Fruit fly (Drosophila melanogaster) whole organism, embryonic: ENCODE measurements around the gene Rad1.

Experiments used
- ATbp ChIP-seq: fragments of 200-800 bp; sonication (Bioruptor generic); optimal IDR thresholded peaks from 2 replicates; lab custom pipeline; 2017; ENCODE audit warnings: missing biosample characterization, mild to moderate bottlenecking, missing genetic modification characterization, missing genetic modification reagents
- Asciz ChIP-seq: fragments of 200-800 bp; sonication (Bioruptor generic); optimal IDR thresholded peaks from 2 replicates; lab custom pipeline; 2017; ENCODE audit warnings: missing biosample characterization, mild to moderate bottlenecking, missing genetic modification characterization, missing genetic modification reagents
- CG10267 ChIP-seq: fragments of 200-800 bp; sonication (Bioruptor generic); optimal IDR thresholded peaks from 2 replicates; lab custom pipeline; 2018; ENCODE audit warnings: missing biosample characterization, mild to moderate bottlenecking, missing genetic modification characterization, moderate library complexity
- CG10321 ChIP-seq: fragments of 200-800 bp; sonication (Bioruptor generic); IDR thresholded peaks from 2 replicates; pipeline ENCODE4 v1.3.6; 2022; ENCODE audit warnings: missing biosample characterization, missing genetic modification characterization
- CG10366 ChIP-seq: fragments of 200-800 bp; sonication (Bioruptor generic); IDR thresholded peaks from 2 replicates; pipeline ENCODE4 v1.3.6; 2022; ENCODE audit warnings: missing biosample characterization, missing genetic modification characterization
- CG12104 ChIP-seq: fragments of 200-800 bp; sonication (Bioruptor generic); optimal IDR thresholded peaks from 3 replicates; lab custom pipeline; 2016; ENCODE audit warnings: missing biosample characterization, missing genetic modification characterization
- CG12219 ChIP-seq: fragments of 200-800 bp; sonication (Bioruptor generic); optimal IDR thresholded peaks from 3 replicates; lab custom pipeline; 2018; ENCODE audit warnings: missing biosample characterization, mild to moderate bottlenecking, missing genetic modification characterization
- CG16813 ChIP-seq: fragments of 200-800 bp; sonication (Bioruptor generic); IDR thresholded peaks from 3 replicates; pipeline ENCODE4 v1.3.6; 2022; ENCODE audit warnings: missing biosample characterization, missing genetic modification characterization; ENCODE audit not compliant: partially characterized antibody
- CG17612 ChIP-seq: fragments of 200-800 bp; sonication (Bioruptor generic); IDR thresholded peaks from 2 replicates; pipeline ENCODE4 v1.3.6; 2022; ENCODE audit warnings: missing biosample characterization, missing genetic modification characterization
- CG30020 ChIP-seq: fragments of 200-800 bp; optimal IDR thresholded peaks from 2 replicates; lab custom pipeline; 2019; ENCODE audit warnings: missing biosample characterization, mild to moderate bottlenecking, missing genetic modification characterization, moderate library complexity
- CG31365 ChIP-seq: fragments of 200-800 bp; sonication (Bioruptor generic); optimal IDR thresholded peaks from 2 replicates; lab custom pipeline; 2018; ENCODE audit warnings: missing biosample characterization, mild to moderate bottlenecking, missing genetic modification characterization
- CG32532 ChIP-seq: fragments of 200-800 bp; sonication (Bioruptor generic); IDR thresholded peaks from 2 replicates; pipeline ENCODE4 v1.3.6; 2022; ENCODE audit warnings: missing biosample characterization, missing genetic modification characterization
- CG3281 ChIP-seq: fragments of 200-800 bp; sonication (Bioruptor generic); optimal IDR thresholded peaks from 3 replicates; lab custom pipeline; 2017; ENCODE audit warnings: missing biosample characterization, mild to moderate bottlenecking, missing genetic modification characterization
- CG4282 ChIP-seq: fragments of 200-800 bp; sonication (Bioruptor generic); optimal IDR thresholded peaks from 2 replicates; lab custom pipeline; 2016; ENCODE audit warnings: missing biosample characterization, missing genetic modification characterization
- CG43689 ChIP-seq: fragments of 200-800 bp; sonication (Bioruptor generic); IDR thresholded peaks from 2 replicates; pipeline ENCODE4 v1.3.6; 2022; ENCODE audit warnings: missing biosample characterization, missing genetic modification characterization
- CG6175 ChIP-seq: fragments of 200-800 bp; sonication (Bioruptor generic); IDR thresholded peaks from 3 replicates; pipeline ENCODE4 v1.3.6; 2022; ENCODE audit warnings: missing biosample characterization, missing genetic modification characterization
- CG6272 ChIP-seq: fragments of 200-800 bp; sonication (Bioruptor generic); IDR thresholded peaks from 2 replicates; pipeline ENCODE4 v1.3.6; 2022; ENCODE audit warnings: missing biosample characterization, missing genetic modification characterization
- CG7372 ChIP-seq: fragments of 200-800 bp; sonication (Bioruptor generic); IDR thresholded peaks from 2 replicates; pipeline ENCODE4 v1.3.6; 2022; ENCODE audit warnings: missing biosample characterization, missing genetic modification characterization
- CG7556 ChIP-seq: fragments of 200-800 bp; sonication (Bioruptor generic); optimal IDR thresholded peaks from 2 replicates; lab custom pipeline; 2017; ENCODE audit warnings: missing biosample characterization, mild to moderate bottlenecking, missing genetic modification characterization
- CG8765 ChIP-seq: fragments of 200-800 bp; sonication (Bioruptor generic); IDR thresholded peaks from 2 replicates; pipeline ENCODE4 v1.3.6; 2022; ENCODE audit warnings: missing biosample characterization, missing genetic modification characterization
- Fer3 ChIP-seq: fragments of 200-800 bp; sonication (Bioruptor generic); optimal IDR thresholded peaks from 2 replicates; lab custom pipeline; 2018; ENCODE audit warnings: missing biosample characterization, mild to moderate bottlenecking, missing genetic modification characterization, moderate library complexity
- HLH4C ChIP-seq: fragments of 200-800 bp; sonication (Bioruptor generic); IDR thresholded peaks from 3 replicates; pipeline ENCODE4 v1.3.6; 2022; ENCODE audit warnings: missing biosample characterization, missing genetic modification characterization; ENCODE audit not compliant: partially characterized antibody
- Hr78 ChIP-seq, 2 experiments: fragments of 200-800 bp in 1 of 2; fragments of >200 bp in 1 of 2; sonication (Bioruptor generic) in 1 of 2; optimal IDR thresholded peaks; 2 replicates each; lab custom pipeline; 2017 to 2019; ENCODE audit warnings: missing biosample characterization in 2 of 2, missing genetic modification characterization in 2 of 2, mild to moderate bottlenecking in 1 of 2, moderate library complexity in 1 of 2
- NFAT ChIP-seq: fragments of 200-800 bp; sonication (Bioruptor generic); IDR thresholded peaks from 2 replicates; pipeline ENCODE4 v1.3.6; 2022; ENCODE audit warnings: missing biosample characterization, missing genetic modification characterization
- Side ChIP-seq: fragments of 200-800 bp; sonication (Bioruptor generic); optimal IDR thresholded peaks from 2 replicates; lab custom pipeline; 2016; ENCODE audit warnings: missing biosample characterization, missing genetic modification characterization
- Sry-δ ChIP-seq: fragments of 200-800 bp; sonication (Bioruptor generic); optimal IDR thresholded peaks from 2 replicates; lab custom pipeline; 2016; ENCODE audit warnings: missing biosample characterization, missing genetic modification characterization
- Xbp1 ChIP-seq: fragments of 200-800 bp; sonication (Bioruptor generic); optimal IDR thresholded peaks from 3 replicates; lab custom pipeline; 2016; ENCODE audit warnings: missing biosample characterization, mild to moderate bottlenecking, missing genetic modification characterization
- al ChIP-seq: fragments of 200-800 bp; sonication (Bioruptor generic); IDR thresholded peaks from 2 replicates; pipeline ENCODE4 v1.3.6; 2022; ENCODE audit warnings: missing biosample characterization, missing genetic modification characterization
- ato ChIP-seq: fragments of 200-800 bp; sonication (Bioruptor generic); IDR thresholded peaks from 2 replicates; pipeline ENCODE4 v1.3.6; 2022; ENCODE audit warnings: missing biosample characterization, missing genetic modification characterization; ENCODE audit not compliant: partially characterized antibody
- br ChIP-seq: fragments of >200 bp; optimal IDR thresholded peaks from 2 replicates; lab custom pipeline; 2017
- cas ChIP-seq: fragments of 200-800 bp; sonication (Bioruptor generic); IDR thresholded peaks from 2 replicates; pipeline ENCODE4 v1.3.6; 2022; ENCODE audit warnings: missing biosample characterization, missing genetic modification characterization
- cg ChIP-seq: fragments of 200-800 bp; sonication (Bioruptor generic); optimal IDR thresholded peaks from 3 replicates; lab custom pipeline; 2019; ENCODE audit warnings: missing biosample characterization, mild to moderate bottlenecking, missing genetic modification characterization, moderate library complexity
- chinmo ChIP-seq: fragments of 200-800 bp; sonication (Bioruptor generic); IDR thresholded peaks from 4 replicates; pipeline ENCODE4 v1.3.6; 2022; ENCODE audit warnings: missing biosample characterization, missing genetic modification characterization; ENCODE audit not compliant: partially characterized antibody
- crc ChIP-seq: fragments of 200-800 bp; sonication (Bioruptor generic); optimal IDR thresholded peaks from 2 replicates; lab custom pipeline; 2016; ENCODE audit warnings: missing biosample characterization, missing genetic modification characterization
- ewg ChIP-seq: fragments of 200-800 bp; sonication (Bioruptor generic); optimal IDR thresholded peaks from 3 replicates; lab custom pipeline; 2017; ENCODE audit warnings: mild to moderate bottlenecking, missing biosample characterization, missing genetic modification reagents, missing genetic modification characterization
- fd102C ChIP-seq: fragments of 200-800 bp; sonication (Bioruptor generic); optimal IDR thresholded peaks from 2 replicates; lab custom pipeline; 2018; ENCODE audit warnings: missing biosample characterization, mild to moderate bottlenecking, missing genetic modification characterization, moderate library complexity
- gem ChIP-seq: fragments of 200-800 bp; sonication (Bioruptor generic); optimal IDR thresholded peaks from 2 replicates; lab custom pipeline; 2019; ENCODE audit warnings: missing biosample characterization, mild to moderate bottlenecking, missing genetic modification characterization, moderate library complexity
- hb ChIP-seq: fragments of 200-800 bp; sonication (Bioruptor generic); IDR thresholded peaks from 3 replicates; pipeline ENCODE4 v1.3.6; 2022; ENCODE audit warnings: missing biosample characterization, missing genetic modification characterization; ENCODE audit not compliant: partially characterized antibody
- hth ChIP-seq: fragments of >200 bp; optimal IDR thresholded peaks from 2 replicates; lab custom pipeline; 2017; ENCODE audit warnings: inconsistent platforms
- kni ChIP-seq: fragments of 200-800 bp; sonication (Bioruptor generic); optimal IDR thresholded peaks from 3 replicates; lab custom pipeline; 2017; ENCODE audit warnings: mild to moderate bottlenecking, missing biosample characterization, missing genetic modification reagents, missing genetic modification characterization
- lola ChIP-seq, 3 experiments: fragments of >200 bp in 2 of 3; fragments of 200-800 bp in 1 of 3; sonication (Bioruptor generic) in 1 of 3; optimal IDR thresholded peaks; 2 replicates each; lab custom pipeline; 2017 to 2019; ENCODE audit warnings: missing biosample characterization in 3 of 3, missing genetic modification characterization in 3 of 3, mild to moderate bottlenecking in 1 of 3, moderate library complexity in 1 of 3
- oc ChIP-seq: fragments of 200-800 bp; sonication (Bioruptor generic); optimal IDR thresholded peaks from 2 replicates; lab custom pipeline; 2018; ENCODE audit warnings: missing biosample characterization, mild to moderate bottlenecking, missing genetic modification characterization, moderate library complexity
- peb ChIP-seq: fragments of 200-800 bp; sonication (Bioruptor generic); IDR thresholded peaks from 2 replicates; pipeline ENCODE4 v1.3.6; 2022; ENCODE audit warnings: missing biosample characterization, missing genetic modification characterization
- psq ChIP-seq: fragments of 200-800 bp; sonication (Bioruptor generic); optimal IDR thresholded peaks from 2 replicates; lab custom pipeline; 2017; ENCODE audit warnings: missing biosample characterization, missing genetic modification characterization
- repo ChIP-seq: fragments of 200-800 bp; sonication (Bioruptor generic); optimal IDR thresholded peaks from 2 replicates; lab custom pipeline; 2016; ENCODE audit warnings: missing biosample characterization, missing genetic modification characterization
- rib ChIP-seq: fragments of 200-800 bp; sonication (Bioruptor generic); IDR thresholded peaks from 2 replicates; pipeline ENCODE4 v1.3.6; 2022; ENCODE audit warnings: missing biosample characterization, missing genetic modification characterization
- sob ChIP-seq: fragments of 200-800 bp; sonication (Bioruptor generic); IDR thresholded peaks from 2 replicates; pipeline ENCODE4 v1.3.6; 2022; ENCODE audit warnings: missing biosample characterization, missing genetic modification characterization
- ssp ChIP-seq: fragments of 200-800 bp; sonication (Bioruptor generic); IDR thresholded peaks from 2 replicates; pipeline ENCODE4 v1.3.6; 2022; ENCODE audit warnings: missing biosample characterization, missing genetic modification characterization
- trem ChIP-seq: fragments of 200-800 bp; optimal IDR thresholded peaks from 3 replicates; lab custom pipeline; 2019; ENCODE audit warnings: missing biosample characterization, mild to moderate bottlenecking, missing genetic modification characterization, moderate library complexity
- tup ChIP-seq: fragments of 200-800 bp; sonication (Bioruptor generic); optimal IDR thresholded peaks from 2 replicates; lab custom pipeline; 2016; ENCODE audit warnings: missing biosample characterization, mild to moderate bottlenecking, missing genetic modification characterization, moderate library complexity
- wek ChIP-seq: fragments of 200-800 bp; sonication (Bioruptor generic); optimal IDR thresholded peaks from 3 replicates; lab custom pipeline; 2018; ENCODE audit warnings: missing biosample characterization, mild to moderate bottlenecking, missing genetic modification characterization, moderate library complexity

Gene Rad1

dm6 chr2L:2579669-2580351, 5.0 kb upstream of the Rad1 start, which contains the start of the genes ND-B17.2 and Arpc5 (continued):
- TF ChIP-seq CG16813 (no peak), crc (GFP tag; lab: Kevin White, UChicago) (no peak), Asciz (no peak), Xbp1 (GFP tag; lab: Kevin White, UChicago) (no peak), chinmo (no peak), CG32532 (GFP tag; lab: Robert Waterston, UW) (no peak), NFAT (no peak), fd102C (GFP tag; lab: Kevin White, UChicago) (no peak), psq (GFP tag; lab: Kevin White, UChicago) (no peak), sob (GFP tag; lab: Robert Waterston, UW) (no peak), CG7556 (no peak), trem (peak; percentile 91), Hr78 (GFP tag; optimal IDR thresholded peaks at IDR 0.05; lab: Kevin White, UChicago) (no peak), ewg (GFP tag; lab: Kevin White, UChicago) (no peak), cas (GFP tag; lab: Robert Waterston, UW) (no peak), CG43689 (no peak), br (lab: Kevin White, UChicago) (no peak), ssp (no peak), CG4282 (GFP tag; lab: Kevin White, UChicago) (no peak), ato (GFP tag; lab: Robert Waterston, UW) (no peak), CG3281 (GFP tag; lab: Kevin White, UChicago) (no peak), Fer3 (tag; lab: Kevin White, UChicago) (no peak), ATbp (no peak), CG12219 (GFP tag; lab: Kevin White, UChicago) (no peak), gem (no peak), HLH4C (GFP tag; lab: Robert Waterston, UW) (no peak), Sry-δ (GFP tag; lab: Kevin White, UChicago) (peak; percentile 30), hth (lab: Kevin White, UChicago) (no peak), CG8765 (GFP tag; lab: Robert Waterston, UW) (no peak), CG6175 (GFP tag; lab: Robert Waterston, UW) (no peak), cg (GFP tag; lab: Kevin White, UChicago) (no peak), peb (GFP tag; lab: Robert Waterston, UW) (no peak), repo (GFP tag; lab: Kevin White, UChicago) (no peak), CG10366 (GFP tag; lab: Robert Waterston, UW) (no peak), kni (GFP tag; lab: Kevin White, UChicago) (no peak), hb (GFP tag; lab: Robert Waterston, UW) (no peak), CG10321 (GFP tag; lab: Robert Waterston, UW) (no peak), CG31365 (tag; lab: Kevin White, UChicago) (no peak), CG30020 (tag; lab: Kevin White, UChicago) (peak; percentile 38), al (GFP tag; lab: Robert Waterston, UW) (no peak), wek (GFP tag; lab: Kevin White, UChicago) (no peak), tup (GFP tag; lab: Kevin White, UChicago) (no peak), rib (GFP tag; lab: Robert Waterston, UW) (no peak), CG17612 (GFP tag; lab: Robert Waterston, UW) (no peak), CG7372 (GFP tag; lab: Robert Waterston, UW) (no peak), Side (GFP tag; lab: Kevin White, UChicago) (no peak), oc (tag; lab: Kevin White, UChicago) (no peak), CG12104 (GFP tag; lab: Kevin White, UChicago) (no peak), lola (GFP tag; optimal IDR thresholded peaks at IDR 0.05; lab: Kevin White, UChicago) (peak in 1 of 3 experiments; percentile 23), CG6272 (GFP tag; lab: Robert Waterston, UW) (no peak), CG10267 (tag; lab: Kevin White, UChicago) (peak; percentile 60)
